Worm (Caenorhabditis elegans) whole organism, mixed stage, embryonic: ENCODE data around the gene let-2.

ENCODE experiments used
- blmp-1 ChIP-seq: fragments of 150-350 bp; optimal IDR thresholded peaks from 2 replicates; lab custom pipeline; 2014; ENCODE audit warnings: missing biosample characterization, missing genetic modification characterization
- ces-1 ChIP-seq: fragments of 150-350 bp; optimal IDR thresholded peaks from 2 replicates; lab custom pipeline; 2014; ENCODE audit warnings: missing biosample characterization, missing genetic modification reagents, missing genetic modification characterization
- drap-1 ChIP-seq: fragments of 200-800 bp; sonication (Bioruptor generic); optimal IDR thresholded peaks from 3 replicates; lab custom pipeline; 2018; ENCODE audit warnings: mild to moderate bottlenecking, missing genetic modification characterization, missing compliant biosample characterization
- ham-2 ChIP-seq: fragments of 200-800 bp; sonication (Bioruptor generic); optimal IDR thresholded peaks from 2 replicates; lab custom pipeline; 2018; ENCODE audit warnings: mild to moderate bottlenecking, missing genetic modification characterization, missing compliant biosample characterization
- hlh-1 ChIP-seq: fragments of 150-350 bp; optimal IDR thresholded peaks from 2 replicates; lab custom pipeline; 2014; ENCODE audit warnings: missing biosample characterization, missing genetic modification reagents, missing genetic modification characterization
- mep-1 ChIP-seq: fragments of 150-350 bp; optimal IDR thresholded peaks from 2 replicates; lab custom pipeline; 2017; ENCODE audit warnings: missing biosample characterization, missing genetic modification reagents, missing genetic modification characterization, inconsistent platforms
- nhr-12 ChIP-seq: fragments of 150-350 bp; optimal IDR thresholded peaks from 2 replicates; lab custom pipeline; 2014; ENCODE audit warnings: missing biosample characterization, missing genetic modification characterization
- nhr-237 ChIP-seq: fragments of 150-350 bp; optimal IDR thresholded peaks from 2 replicates; lab custom pipeline; 2014; ENCODE audit warnings: missing biosample characterization, missing genetic modification characterization
- nhr-28 ChIP-seq: fragments of 150-350 bp; optimal IDR thresholded peaks from 2 replicates; lab custom pipeline; 2014; ENCODE audit warnings: missing biosample characterization, missing genetic modification characterization
- pha-4 ChIP-seq: fragments of 150-350 bp; optimal IDR thresholded peaks from 2 replicates; lab custom pipeline; 2018; ENCODE audit warnings: missing biosample characterization, missing genetic modification reagents, missing genetic modification characterization
- unc-39 ChIP-seq: fragments of 150-350 bp; optimal IDR thresholded peaks from 2 replicates; lab custom pipeline; 2014; ENCODE audit warnings: missing biosample characterization, missing genetic modification characterization
- unc-62 ChIP-seq: fragments of 150-350 bp; optimal IDR thresholded peaks from 2 replicates; lab custom pipeline; 2014; ENCODE audit warnings: missing biosample characterization, missing genetic modification reagents, missing genetic modification characterization

ce11 chrX:16416790-16417330 is 27.7 kb upstream of the let-2 start, which contains the start of gene eat-17:
- no peak for TF ChIP-seq nhr-237 (tag; lab: Kevin White, UChicago)
- TF ChIP-seq pha-4 (tag; lab: Kevin White, UChicago), result no peak
- TF ChIP-seq ces-1 (GFP tag; lab: Kevin White, UChicago), result no peak
- no peak for TF ChIP-seq blmp-1 (tag; lab: Kevin White, UChicago)
- TF ChIP-seq hlh-1 (tag; lab: Kevin White, UChicago), result no peak
- TF ChIP-seq mep-1 (tag; lab: Kevin White, UChicago), result no peak
- TF ChIP-seq nhr-12 (tag; lab: Kevin White, UChicago), result no peak
- no peak for TF ChIP-seq nhr-28 (tag; lab: Kevin White, UChicago)
- TF ChIP-seq unc-62 (GFP tag; lab: Kevin White, UChicago), result no peak
- TF ChIP-seq drap-1 (GFP tag; lab: Kevin White, UChicago), result no peak
- no peak for TF ChIP-seq ham-2 (GFP tag; lab: Kevin White, UChicago)
- TF ChIP-seq unc-39 (tag; lab: Kevin White, UChicago), result no peak
